Fruit fly (Drosophila melanogaster) whole organism: Measurements from ENCODE around the gene CG6149.

Experiments
- CG8478 ChIP-seq: fragments of >200 bp; optimal IDR thresholded peaks from 2 replicates; lab custom pipeline; 2018; ENCODE audit warnings: inconsistent platforms
- Dll ChIP-seq: fragments of >200 bp; optimal IDR thresholded peaks from 2 replicates; lab custom pipeline; 2017
- EcR ChIP-seq, 2 experiments: fragments of >200 bp; optimal IDR thresholded peaks; 2 replicates each; lab custom pipeline; 2017; ENCODE audit warnings: missing biosample characterization in 2 of 2, missing genetic modification characterization in 2 of 2, missing genetic modification reagents in 2 of 2
- pan ChIP-seq: fragments of >200 bp; optimal IDR thresholded peaks from 2 replicates; lab custom pipeline; 2017
- psq ChIP-seq: fragments of >200 bp; optimal IDR thresholded peaks from 2 replicates; lab custom pipeline; 2017
- usp ChIP-seq: fragments of >200 bp; optimal IDR thresholded peaks from 2 replicates; lab custom pipeline; 2017; ENCODE audit warnings: missing biosample characterization, missing genetic modification characterization, mixed read lengths

The CG6149 gene

DNA sequence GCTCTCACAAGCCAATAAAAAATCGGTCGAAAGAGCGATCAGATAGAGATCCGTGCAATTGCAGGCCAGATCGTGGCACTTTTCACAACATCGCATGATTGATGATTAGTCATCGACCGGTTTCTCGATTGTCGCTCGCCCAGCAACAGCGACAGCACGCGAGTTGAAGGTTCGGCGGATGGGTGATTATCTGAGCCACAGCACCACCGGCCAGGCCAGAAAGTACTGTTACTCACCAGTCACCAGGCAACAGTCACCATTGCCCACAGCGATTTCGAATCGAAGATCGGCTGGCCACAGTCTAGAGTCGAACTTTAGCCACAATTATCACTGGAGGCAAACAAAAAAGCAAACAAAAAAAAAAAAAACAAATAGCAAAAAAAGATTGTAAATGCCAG, 3.4 kb downstream of the CG6149 start:
- TF ChIP-seq CG8478 (lab: Kevin White, UChicago) = no peak
- TF ChIP-seq psq (lab: Kevin White, UChicago) = no peak
- TF ChIP-seq usp (GFP tag; lab: Kevin White, UChicago) = no peak
- TF ChIP-seq EcR (GFP tag; optimal IDR thresholded peaks at IDR 0.05; lab: Kevin White, UChicago) = no peak
- TF ChIP-seq pan (lab: Kevin White, UChicago) = no peak
- TF ChIP-seq Dll (lab: Kevin White, UChicago) = no peak

DNA sequence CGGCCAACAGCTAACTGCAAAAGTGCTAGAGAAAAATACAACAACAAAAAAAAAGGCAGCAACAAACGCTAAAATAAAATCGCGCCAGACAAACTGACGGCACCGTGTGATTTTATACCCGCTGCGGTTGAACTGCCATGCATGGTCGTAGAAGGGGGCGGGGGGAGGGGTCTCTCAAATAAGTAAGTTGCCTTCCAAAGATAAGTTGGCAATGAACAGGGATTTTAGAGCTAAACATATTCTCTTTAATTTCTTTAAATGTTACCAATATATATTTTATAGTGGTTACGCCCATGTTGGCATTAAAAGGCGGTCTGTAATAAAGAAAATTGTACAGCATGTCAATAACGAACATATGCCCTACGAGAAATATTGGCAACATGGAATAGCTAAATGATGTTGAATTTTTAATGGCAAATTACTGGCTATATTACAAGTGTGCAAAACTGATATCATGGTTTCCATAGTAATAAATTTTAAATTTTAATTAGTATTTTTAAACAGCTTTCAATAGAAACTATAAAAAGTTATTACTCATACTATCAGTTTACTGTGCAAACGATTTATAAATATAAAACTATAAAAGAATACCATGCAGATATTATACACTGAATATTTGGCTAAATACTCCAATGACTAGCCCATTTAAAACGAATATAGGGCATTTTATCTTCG, 3.9 kb downstream of the CG6149 start:
- no peak for TF ChIP-seq pan (lab: Kevin White, UChicago)
- TF ChIP-seq CG8478 (lab: Kevin White, UChicago) = no peak
- no peak for TF ChIP-seq Dll (lab: Kevin White, UChicago)
- TF ChIP-seq psq (lab: Kevin White, UChicago) = no peak
- no peak for TF ChIP-seq usp (GFP tag; lab: Kevin White, UChicago)
- no peak for TF ChIP-seq EcR (GFP tag; optimal IDR thresholded peaks at IDR 0.05; lab: Kevin White, UChicago)

DNA sequence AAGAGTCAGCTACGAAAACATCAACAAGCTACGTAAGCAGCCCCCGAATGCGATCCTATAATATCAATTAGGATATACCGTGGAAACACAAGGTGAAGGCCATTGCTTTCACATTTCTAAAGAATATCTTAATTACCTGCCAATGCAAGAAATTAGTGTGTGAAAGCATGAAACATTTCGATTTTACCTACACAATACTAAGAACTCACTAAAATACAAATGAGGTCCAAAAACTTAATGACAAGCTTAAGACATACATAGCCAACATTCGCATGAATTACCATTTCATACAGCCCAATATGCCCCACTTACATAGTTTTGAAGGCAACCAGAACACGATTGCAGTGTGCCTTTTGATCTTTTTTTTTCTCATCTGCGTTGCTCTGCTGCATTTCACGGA, 5.6 kb downstream of the CG6149 start:
- TF ChIP-seq CG8478 (lab: Kevin White, UChicago) = no peak
- no peak for TF ChIP-seq pan (lab: Kevin White, UChicago)
- TF ChIP-seq EcR (GFP tag; optimal IDR thresholded peaks at IDR 0.05; lab: Kevin White, UChicago) = no peak
- no peak for TF ChIP-seq Dll (lab: Kevin White, UChicago)
- TF ChIP-seq usp (GFP tag; lab: Kevin White, UChicago) = no peak
- TF ChIP-seq psq (lab: Kevin White, UChicago) = no peak

DNA sequence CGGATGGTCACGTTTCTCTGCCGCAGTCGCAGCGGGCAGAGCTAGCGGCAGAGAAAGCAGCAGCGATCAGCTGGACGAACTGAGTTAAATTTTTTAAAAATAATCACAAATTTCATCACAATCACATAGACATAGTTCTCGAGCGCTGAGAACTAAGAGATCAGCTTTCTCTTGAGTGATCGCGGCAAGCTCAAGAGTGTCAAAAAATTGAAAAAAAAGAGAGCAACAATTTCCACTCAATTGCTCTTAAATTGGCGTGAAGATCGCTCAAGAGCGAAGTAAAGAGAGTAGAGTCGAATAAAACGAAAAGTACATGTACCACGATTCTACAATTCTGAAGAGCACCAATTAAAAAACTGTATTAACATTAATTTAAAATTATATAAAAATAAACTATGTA, 6.9 kb downstream of the CG6149 start:
- TF ChIP-seq usp (GFP tag; lab: Kevin White, UChicago) (no peak), psq (lab: Kevin White, UChicago) (no peak), pan (lab: Kevin White, UChicago) (no peak), CG8478 (lab: Kevin White, UChicago) (no peak)

DNA sequence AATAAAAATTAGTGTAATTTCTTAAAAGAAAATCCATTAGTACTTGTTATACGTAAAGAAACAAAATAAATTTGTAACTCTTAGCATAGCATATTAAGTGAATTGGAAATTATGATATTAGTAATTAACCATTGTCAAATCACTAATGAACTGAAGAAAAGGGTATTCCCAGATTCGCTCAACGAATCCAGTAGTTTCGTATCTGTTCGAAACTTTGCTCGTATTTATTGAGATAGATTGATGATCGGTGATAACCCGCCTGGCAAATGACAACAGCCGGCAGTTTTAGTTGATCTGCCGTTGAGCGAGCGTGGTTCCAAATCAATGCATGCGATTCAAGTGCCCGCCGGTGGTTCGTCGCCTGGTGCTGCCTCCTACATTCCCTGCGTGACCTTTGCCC, 10.4 kb downstream of the CG6149 start, which contains the start of gene CG7560:
Gene CG7560, plus strand, starts transcription at position 301 of the 400 bp plus-strand sequence.
- TF ChIP-seq Dll (lab: Kevin White, UChicago) (no peak), usp (GFP tag; lab: Kevin White, UChicago) (no peak), CG8478 (lab: Kevin White, UChicago) (no peak), EcR (GFP tag; optimal IDR thresholded peaks at IDR 0.05; lab: Kevin White, UChicago) (no peak), pan (lab: Kevin White, UChicago) (no peak), psq (lab: Kevin White, UChicago) (no peak)

DNA sequence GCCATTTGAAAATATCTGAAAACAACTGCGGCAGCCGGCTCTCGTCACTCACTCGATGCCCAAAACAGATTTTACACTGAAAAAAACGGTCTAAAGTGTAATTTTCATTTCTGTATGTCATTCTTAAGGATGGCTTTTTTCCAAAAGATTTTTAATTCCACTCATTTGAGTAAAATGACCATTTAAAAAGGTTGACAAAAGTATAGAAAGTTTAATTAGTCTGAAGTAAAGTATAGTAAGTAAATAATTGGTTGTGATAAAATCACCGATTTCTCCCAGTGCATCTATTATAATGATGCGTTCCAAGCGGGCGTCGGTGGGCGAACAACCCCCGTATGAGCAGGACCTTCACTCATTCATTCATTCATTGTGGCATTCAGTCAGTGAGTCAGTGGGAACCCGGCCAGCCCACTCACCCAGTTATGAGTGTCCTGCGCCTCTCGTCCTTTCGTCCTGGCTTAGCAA, 12.9 kb downstream of the CG6149 start:
- TF ChIP-seq pan (lab: Kevin White, UChicago) (no peak), psq (lab: Kevin White, UChicago) (no peak), EcR (GFP tag; optimal IDR thresholded peaks at IDR 0.05; lab: Kevin White, UChicago) (no peak), usp (GFP tag; lab: Kevin White, UChicago) (no peak), CG8478 (lab: Kevin White, UChicago) (no peak), Dll (lab: Kevin White, UChicago) (no peak)

DNA sequence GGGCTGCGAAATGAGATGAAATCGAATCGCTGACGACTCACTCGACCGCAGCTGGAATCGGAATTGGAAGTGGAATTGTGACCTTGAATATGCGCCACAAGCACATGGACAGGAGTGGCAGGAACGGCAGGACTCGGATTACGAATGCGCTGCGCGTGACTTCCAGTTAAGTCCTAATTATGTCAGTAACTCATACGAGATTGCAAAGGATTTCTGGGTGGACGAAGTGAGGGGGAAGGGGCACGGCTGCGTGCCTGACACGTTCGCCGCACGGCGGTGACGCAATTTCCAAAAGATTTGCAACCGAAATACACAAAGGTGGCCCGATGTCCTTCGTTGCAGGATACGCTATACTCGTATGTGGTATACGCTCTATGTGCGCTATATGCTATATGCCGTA, 13.4 kb downstream of the CG6149 start:
- peak; percentile 27 for TF ChIP-seq pan (lab: Kevin White, UChicago)
- no peak for TF ChIP-seq Dll (lab: Kevin White, UChicago)
- TF ChIP-seq usp (GFP tag; lab: Kevin White, UChicago) = no peak
- no peak for TF ChIP-seq EcR (GFP tag; optimal IDR thresholded peaks at IDR 0.05; lab: Kevin White, UChicago)
- TF ChIP-seq CG8478 (lab: Kevin White, UChicago) = no peak

DNA sequence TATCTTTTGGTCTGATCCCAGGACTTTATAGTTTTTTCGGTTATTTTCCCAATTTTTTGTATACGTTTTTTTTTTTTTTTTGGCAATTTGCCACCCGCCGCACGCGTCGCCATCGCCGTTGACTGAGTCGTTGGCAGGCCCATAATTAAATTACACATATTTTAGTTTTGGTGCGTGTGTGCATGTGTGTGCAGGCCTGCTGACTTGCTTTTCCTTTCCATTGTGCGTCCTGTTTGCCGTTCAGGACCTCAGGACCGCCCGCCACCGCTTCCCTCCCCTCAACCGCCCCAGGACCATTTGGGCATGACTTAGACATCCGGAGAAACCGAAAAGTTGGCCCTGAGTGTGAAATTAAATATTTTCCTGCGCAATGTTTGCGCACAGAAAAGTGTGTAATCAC, 14.3 kb downstream of the CG6149 start:
- TF ChIP-seq psq (lab: Kevin White, UChicago) = no peak
- no peak for TF ChIP-seq pan (lab: Kevin White, UChicago)
- no peak for TF ChIP-seq EcR (GFP tag; optimal IDR thresholded peaks at IDR 0.05; lab: Kevin White, UChicago)
- no peak for TF ChIP-seq CG8478 (lab: Kevin White, UChicago)
- no peak for TF ChIP-seq Dll (lab: Kevin White, UChicago)
- TF ChIP-seq usp (GFP tag; lab: Kevin White, UChicago) = no peak

DNA sequence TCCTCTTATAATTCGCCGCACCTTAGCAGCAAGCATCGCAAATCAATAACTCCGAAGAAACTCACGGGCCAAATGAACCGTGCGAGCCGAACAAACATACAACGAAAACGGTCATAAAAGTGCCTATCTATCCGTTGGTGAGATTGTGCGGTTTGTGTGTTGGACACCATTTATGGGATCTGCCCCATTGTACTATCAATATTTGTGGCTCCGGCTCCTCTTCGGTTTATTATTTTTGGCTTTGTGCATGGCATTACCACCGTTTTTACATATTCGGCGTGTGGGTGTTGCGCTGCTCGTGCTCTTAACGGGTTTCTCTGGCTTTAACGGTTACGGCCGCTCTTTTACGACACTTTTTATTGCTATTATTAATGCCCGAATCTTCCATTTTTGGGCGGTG, 15.9 kb downstream of the CG6149 start:
- TF ChIP-seq CG8478 (lab: Kevin White, UChicago) (no peak), pan (lab: Kevin White, UChicago) (no peak), usp (GFP tag; lab: Kevin White, UChicago) (no peak), EcR (GFP tag; optimal IDR thresholded peaks at IDR 0.05; lab: Kevin White, UChicago) (no peak), Dll (lab: Kevin White, UChicago) (no peak), psq (lab: Kevin White, UChicago) (no peak)

DNA sequence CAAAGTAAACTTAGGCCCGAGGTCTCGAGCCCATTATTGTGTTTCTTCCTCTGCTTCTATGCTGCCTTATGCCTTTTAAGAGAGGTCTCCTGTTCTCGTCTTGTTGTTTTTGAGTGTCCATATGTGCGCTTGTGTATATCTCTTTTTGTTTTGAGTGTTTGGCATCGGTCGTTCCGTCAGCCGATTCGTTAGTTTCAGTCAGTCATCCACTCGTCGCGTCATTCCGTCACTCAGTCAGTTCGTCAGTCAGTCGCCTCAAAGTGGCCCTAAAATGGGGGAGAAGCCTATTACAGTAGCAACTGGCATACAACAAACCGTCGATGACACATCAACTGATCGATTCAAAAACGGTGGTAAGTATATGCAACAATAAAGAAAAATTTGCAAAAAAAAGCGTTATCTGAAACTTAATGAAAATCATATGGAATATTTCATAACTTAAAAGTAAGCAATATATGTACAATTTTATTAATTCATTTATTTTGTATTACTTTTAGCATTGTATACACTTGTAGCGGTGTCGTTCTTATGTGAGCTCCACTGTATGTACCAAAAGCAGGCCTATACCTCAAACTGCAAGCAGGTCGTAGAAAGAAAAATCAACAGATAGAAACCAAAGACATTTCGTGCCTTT, 17.1 kb downstream of the CG6149 start:
- TF ChIP-seq pan (lab: Kevin White, UChicago) = no peak
- no peak for TF ChIP-seq psq (lab: Kevin White, UChicago)
- no peak for TF ChIP-seq EcR (GFP tag; optimal IDR thresholded peaks at IDR 0.05; lab: Kevin White, UChicago)
- no peak for TF ChIP-seq Dll (lab: Kevin White, UChicago)
- TF ChIP-seq usp (GFP tag; lab: Kevin White, UChicago) = no peak
- TF ChIP-seq CG8478 (lab: Kevin White, UChicago) = no peak
